Worm (Caenorhabditis elegans) whole organism, L4/young adult: ENCODE data around the gene mrpl-42.

Experiments used
- W03F9.2 ChIP-seq: fragments of 150-350 bp; optimal IDR thresholded peaks from 2 replicates; lab custom pipeline; 2014; ENCODE audit warnings: missing biosample characterization, missing genetic modification characterization
- him-1 ChIP-seq: sonication (generic microtip); optimal IDR thresholded peaks from 2 replicates; lab custom pipeline; 2016; ENCODE audit warnings: missing genotype, missing genetic modification reagents, missing genetic modification characterization, missing compliant biosample characterization

DNA sequence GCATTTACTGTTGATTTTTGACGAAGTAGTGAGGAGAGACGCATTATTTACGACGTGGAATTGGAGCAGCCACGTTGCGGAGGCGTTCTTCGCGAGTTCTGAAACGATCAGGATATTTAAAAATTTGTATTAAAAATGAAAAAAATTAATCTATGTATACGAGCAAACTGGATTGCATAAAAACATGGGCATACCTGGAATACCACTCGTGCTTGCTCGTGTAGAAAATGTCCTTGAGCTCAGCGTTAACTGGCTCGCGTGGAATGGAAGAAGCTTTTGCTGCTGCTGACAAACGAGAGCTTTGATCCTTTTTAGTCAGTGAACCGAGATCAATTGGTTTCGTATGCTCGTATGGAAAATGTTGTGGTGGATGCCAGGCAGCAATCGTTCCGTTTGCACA lies 324 bp downstream of the mrpl-42 start, which contains the start of gene lpl-1:
- no peak for TF ChIP-seq W03F9.2 (tag; lab: Kevin White, UChicago)
- TF ChIP-seq him-1 (tag; lab: Kevin White, UChicago) = no peak
